Worm (Caenorhabditis elegans) whole organism, L1 larva: ENCODE measurements around the gene pnn-1.

Experiments used
- C16A3.4 ChIP-seq: fragments of 150-350 bp; optimal IDR thresholded peaks from 2 replicates; lab custom pipeline; 2014; ENCODE audit warnings: missing biosample characterization, missing genetic modification characterization
- Y116A8C.19 ChIP-seq: sonication (generic microtip); optimal IDR thresholded peaks from 2 replicates; lab custom pipeline; 2016; ENCODE audit warnings: missing compliant biosample characterization, missing genetic modification characterization, borderline replicate concordance
- aha-1 ChIP-seq: fragments of 150-350 bp; optimal IDR thresholded peaks from 2 replicates; lab custom pipeline; 2014; ENCODE audit warnings: missing biosample characterization, missing genetic modification characterization
- alr-1 ChIP-seq: fragments of 200-800 bp; sonication (Bioruptor generic); optimal IDR thresholded peaks from 2 replicates; lab custom pipeline; 2018; ENCODE audit warnings: borderline replicate concordance, mild to moderate bottlenecking, missing genetic modification characterization, missing compliant biosample characterization
- aly-2 ChIP-seq: fragments of 150-350 bp; optimal IDR thresholded peaks from 2 replicates; lab custom pipeline; 2014; ENCODE audit warnings: missing biosample characterization, missing genetic modification characterization
- blmp-1 ChIP-seq: fragments of 150-350 bp; optimal IDR thresholded peaks from 2 replicates; lab custom pipeline; 2014; ENCODE audit warnings: missing biosample characterization, missing genetic modification characterization
- ceh-82 ChIP-seq, 3 experiments: fragments of 150-350 bp in 1 of 3; sonication (generic microtip) in 2 of 3; optimal IDR thresholded peaks; 2 replicates each; lab custom pipeline; 2014 to 2017; ENCODE audit warnings: missing biosample characterization in 3 of 3, missing genetic modification characterization in 3 of 3
- ceh-90 ChIP-seq: sonication (generic microtip); optimal IDR thresholded peaks from 2 replicates; lab custom pipeline; 2016; ENCODE audit warnings: missing genetic modification characterization, missing compliant biosample characterization
- ces-1 ChIP-seq: fragments of 150-350 bp; optimal IDR thresholded peaks from 2 replicates; lab custom pipeline; 2014; ENCODE audit warnings: missing biosample characterization, missing genetic modification reagents, missing genetic modification characterization
- dpl-1 ChIP-seq, 3 experiments: fragments of 150-350 bp in 2 of 3; sonication (generic microtip) in 1 of 3; optimal IDR thresholded peaks; 2 replicates each; lab custom pipeline; 2014 to 2017; ENCODE audit warnings: missing biosample characterization in 3 of 3, missing genetic modification characterization in 3 of 3, missing genetic modification reagents in 3 of 3
- dsc-1 ChIP-seq: sonication (generic microtip); optimal IDR thresholded peaks from 2 replicates; lab custom pipeline; 2016; ENCODE audit warnings: mild to moderate bottlenecking, missing genetic modification characterization, missing compliant biosample characterization
- egl-27 ChIP-seq, 2 experiments: fragments of 150-350 bp in 1 of 2; sonication (generic microtip); optimal IDR thresholded peaks; 3 replicates each; lab custom pipeline; 2017 to 2018; ENCODE audit warnings: missing biosample characterization in 2 of 2, missing genetic modification characterization in 2 of 2, missing genetic modification reagents in 2 of 2
- fkh-10 ChIP-seq: sonication (generic microtip); optimal IDR thresholded peaks from 2 replicates; lab custom pipeline; 2017; ENCODE audit warnings: missing biosample characterization, missing genetic modification reagents, missing genetic modification characterization
- fkh-8 ChIP-seq: sonication (generic microtip); optimal IDR thresholded peaks from 2 replicates; lab custom pipeline; 2016; ENCODE audit warnings: mild to moderate bottlenecking, missing genetic modification characterization, missing compliant biosample characterization
- grh-1 ChIP-seq: fragments of 200-800 bp; sonication (Bioruptor generic); IDR thresholded peaks from 2 replicates; pipeline ENCODE4 v1.3.6; 2022; ENCODE audit warnings: missing genetic modification reagents, missing genetic modification characterization, missing compliant biosample characterization
- hlh-17 ChIP-seq: fragments of 200-800 bp; sonication (Bioruptor generic); optimal IDR thresholded peaks from 2 replicates; lab custom pipeline; 2018; ENCODE audit warnings: missing genetic modification characterization, mild to moderate bottlenecking, missing compliant biosample characterization, moderate library complexity, borderline replicate concordance
- jun-1 ChIP-seq: fragments of 150-350 bp; optimal IDR thresholded peaks from 2 replicates; lab custom pipeline; 2014; ENCODE audit warnings: missing biosample characterization, missing genetic modification reagents, missing genetic modification characterization
- lin-13 ChIP-seq: fragments of 150-350 bp; optimal IDR thresholded peaks from 2 replicates; lab custom pipeline; 2014; ENCODE audit warnings: missing biosample characterization, missing genetic modification reagents, missing genetic modification characterization
- lin-39 ChIP-seq: fragments of 150-350 bp; optimal IDR thresholded peaks from 2 replicates; lab custom pipeline; 2014; ENCODE audit warnings: missing biosample characterization, missing genetic modification reagents, missing genetic modification characterization
- lsy-2 ChIP-seq, 2 experiments: fragments of 150-350 bp; optimal IDR thresholded peaks; 2 replicates each; lab custom pipeline; 2014; ENCODE audit warnings: missing biosample characterization in 2 of 2, missing genetic modification characterization in 2 of 2
- mab-9 ChIP-seq: fragments of 200-800 bp; sonication (Bioruptor generic); IDR thresholded peaks from 2 replicates; pipeline ENCODE4 v1.3.6; 2022; ENCODE audit warnings: missing genetic modification reagents, missing genetic modification characterization, missing compliant biosample characterization
- mdl-1 ChIP-seq, 2 experiments: fragments of 150-350 bp; optimal IDR thresholded peaks; 2 replicates each; lab custom pipeline; 2014 to 2017; ENCODE audit warnings: missing biosample characterization in 2 of 2, missing genetic modification characterization in 2 of 2, inconsistent platforms in 1 of 2
- mef-2 ChIP-seq: fragments of 150-350 bp; optimal IDR thresholded peaks from 2 replicates; lab custom pipeline; 2014; ENCODE audit warnings: missing biosample characterization, missing genetic modification characterization
- nhr-11 ChIP-seq: fragments of 150-350 bp; optimal IDR thresholded peaks from 2 replicates; lab custom pipeline; 2014; ENCODE audit warnings: missing biosample characterization, missing genetic modification characterization
- nhr-12 ChIP-seq: sonication (generic microtip); optimal IDR thresholded peaks from 2 replicates; lab custom pipeline; 2017; ENCODE audit warnings: missing biosample characterization, missing genetic modification characterization
- nhr-19 ChIP-seq: fragments of 200-800 bp; sonication (Bioruptor generic); conservative IDR thresholded peaks from 2 replicates; pipeline ENCODE4 v1.3.6; 2022; ENCODE audit warnings: missing genetic modification characterization, missing compliant biosample characterization
- nhr-77 ChIP-seq: fragments of 150-350 bp; optimal IDR thresholded peaks from 2 replicates; lab custom pipeline; 2014; ENCODE audit warnings: missing biosample characterization, missing genetic modification characterization
- nhr-85 ChIP-seq: sonication (generic microtip); peaks from one replicate; lab custom pipeline; 2016; ENCODE audit warnings: missing genetic modification characterization, inconsistent platforms, missing compliant biosample characterization
- pag-3 ChIP-seq: sonication (generic microtip); optimal IDR thresholded peaks from 2 replicates; lab custom pipeline; 2017; ENCODE audit warnings: missing genetic modification characterization, mild to moderate bottlenecking, missing compliant biosample characterization, antibody characterized with exemption, borderline replicate concordance; ENCODE audit not compliant: insufficient read depth
- pax-3 ChIP-seq: fragments of 200-800 bp; sonication (Bioruptor generic); optimal IDR thresholded peaks from 2 replicates; lab custom pipeline; 2018; ENCODE audit warnings: mild to moderate bottlenecking, missing genetic modification characterization, moderate library complexity, missing compliant biosample characterization
- tbx-2 ChIP-seq: sonication (generic microtip); optimal IDR thresholded peaks from 2 replicates; lab custom pipeline; 2016; ENCODE audit warnings: missing genetic modification characterization, missing compliant biosample characterization
- tlp-1 ChIP-seq: fragments of 150-350 bp; optimal IDR thresholded peaks from 2 replicates; lab custom pipeline; 2014; ENCODE audit warnings: missing biosample characterization, missing genetic modification characterization
- unc-30 ChIP-seq: sonication (generic microtip); optimal IDR thresholded peaks from 2 replicates; lab custom pipeline; 2017; ENCODE audit warnings: missing biosample characterization, missing genetic modification characterization
- unc-62 ChIP-seq: fragments of 150-350 bp; optimal IDR thresholded peaks from 2 replicates; lab custom pipeline; 2014; ENCODE audit warnings: missing biosample characterization, missing genetic modification reagents, missing genetic modification characterization
- unc-86 ChIP-seq: sonication (generic microtip); optimal IDR thresholded peaks from 2 replicates; lab custom pipeline; 2016; ENCODE audit warnings: missing genetic modification characterization, missing compliant biosample characterization
- unc-98 ChIP-seq: fragments of 200-800 bp; sonication (Bioruptor generic); IDR thresholded peaks from 2 replicates; pipeline ENCODE4 v1.3.6; 2022; ENCODE audit warnings: missing genetic modification characterization, missing compliant biosample characterization
- vab-15 ChIP-seq: sonication (generic microtip); optimal IDR thresholded peaks from 2 replicates; lab custom pipeline; 2017; ENCODE audit warnings: missing genotype, mild to moderate bottlenecking, missing genetic modification characterization, missing compliant biosample characterization
- zag-1 ChIP-seq: fragments of 150-350 bp; optimal IDR thresholded peaks from 2 replicates; lab custom pipeline; 2014; ENCODE audit warnings: missing biosample characterization, missing genetic modification characterization
- zip-4 ChIP-seq: fragments of 200-800 bp; sonication (Bioruptor generic); optimal IDR thresholded peaks from 2 replicates; lab custom pipeline; 2018; ENCODE audit warnings: mild to moderate bottlenecking, missing genetic modification characterization, moderate library complexity, missing compliant biosample characterization
- ztf-4 ChIP-seq: fragments of 150-350 bp; optimal IDR thresholded peaks from 2 replicates; lab custom pipeline; 2014; ENCODE audit warnings: missing biosample characterization, missing genetic modification characterization

The pnn-1 gene

ce11 chrV:13003378-13003777 is 32.5 kb downstream of the pnn-1 start (continued):
- no peak for TF ChIP-seq zag-1
- TF ChIP-seq ceh-90 (tag; lab: Kevin White, UChicago), result no peak
- TF ChIP-seq lin-39 (tag; lab: Kevin White, UChicago), result no peak
- TF ChIP-seq tbx-2 (tag; lab: Kevin White, UChicago), result peak; percentile 32
- TF ChIP-seq C16A3.4 (tag; lab: Kevin White, UChicago), result peak; percentile 78
- peak; percentile 43 for TF ChIP-seq lin-13
- peak; percentile 32 for TF ChIP-seq dsc-1 (tag; lab: Kevin White, UChicago)
- TF ChIP-seq lsy-2 (tag; optimal IDR thresholded peaks at IDR 0.05; lab: Kevin White, UChicago), result peak; percentile 47 to 70
- TF ChIP-seq mdl-1 (tag; optimal IDR thresholded peaks at IDR 0.05; lab: Kevin White, UChicago), result peak in 1 of 2 experiments; percentile 74
- TF ChIP-seq nhr-85 (tag; lab: Kevin White, UChicago), result peak; percentile 74
- peak in 1 of 2 experiments; percentile 42 for TF ChIP-seq egl-27 (tag; optimal IDR thresholded peaks at IDR 0.05; lab: Kevin White, UChicago)
- no peak for TF ChIP-seq hlh-17 (GFP tag; lab: Kevin White, UChicago)
- no peak for TF ChIP-seq pag-3 (tag; lab: Kevin White, UChicago)
- TF ChIP-seq dpl-1 (GFP tag; optimal IDR thresholded peaks at IDR 0.05; lab: Kevin White, UChicago), result peak in 2 of 3 experiments; percentile 47 to 67
- TF ChIP-seq mef-2 (tag; lab: Kevin White, UChicago), result no peak
- peak; percentile 41 for TF ChIP-seq vab-15 (tag; lab: Kevin White, UChicago)
- TF ChIP-seq unc-86 (tag; lab: Kevin White, UChicago), result peak; percentile 1
- peak; percentile 71 for TF ChIP-seq pax-3 (tag; lab: Kevin White, UChicago)

ce11 chrV:13004374-13004773 is 33.5 kb downstream of the pnn-1 start:
- no peak for TF ChIP-seq dsc-1 (tag; lab: Kevin White, UChicago)
- no peak for TF ChIP-seq vab-15 (tag; lab: Kevin White, UChicago)
- TF ChIP-seq lin-39 (tag; lab: Kevin White, UChicago), result no peak
- no peak for TF ChIP-seq nhr-12 (tag; lab: Kevin White, UChicago)
- no peak for TF ChIP-seq ztf-4 (tag; lab: Kevin White, UChicago)
- TF ChIP-seq tlp-1 (tag; lab: Kevin White, UChicago), result no peak
- no peak for TF ChIP-seq nhr-85 (tag; lab: Kevin White, UChicago)
- no peak for TF ChIP-seq zip-4 (GFP tag; lab: Kevin White, UChicago)
- TF ChIP-seq aly-2, result no peak
- no peak for TF ChIP-seq unc-98 (GFP tag; lab: Robert Waterston, UW)
- no peak for TF ChIP-seq unc-62 (GFP tag; lab: Kevin White, UChicago)
- TF ChIP-seq nhr-77, result no peak
- no peak for TF ChIP-seq nhr-11 (tag; lab: Kevin White, UChicago)
- no peak for TF ChIP-seq pag-3 (tag; lab: Kevin White, UChicago)
- TF ChIP-seq lin-13, result no peak
- no peak for TF ChIP-seq mab-9 (GFP tag; lab: Robert Waterston, UW)
- no peak for TF ChIP-seq aha-1 (tag; lab: Kevin White, UChicago)

- no peak for TF ChIP-seq alr-1
- no peak for TF ChIP-seq fkh-8 (tag; lab: Kevin White, UChicago)
- TF ChIP-seq jun-1 (tag; lab: Kevin White, UChicago), result no peak
- no peak for TF ChIP-seq dsc-1 (tag; lab: Kevin White, UChicago)
- no peak for TF ChIP-seq ceh-82 (tag; optimal IDR thresholded peaks at IDR 0.05; lab: Kevin White, UChicago)
- TF ChIP-seq vab-15 (tag; lab: Kevin White, UChicago), result no peak
- TF ChIP-seq fkh-10 (GFP tag; lab: Kevin White, UChicago), result no peak
- TF ChIP-seq Y116A8C.19 (tag; lab: Kevin White, UChicago), result no peak
- no peak for TF ChIP-seq ces-1
- TF ChIP-seq grh-1 (GFP tag; lab: Robert Waterston, UW), result no peak
- no peak for TF ChIP-seq blmp-1 (tag; lab: Kevin White, UChicago)
- TF ChIP-seq mef-2 (tag; lab: Kevin White, UChicago), result no peak
- no peak for TF ChIP-seq nhr-19
- TF ChIP-seq dpl-1 (GFP tag; optimal IDR thresholded peaks at IDR 0.05; lab: Kevin White, UChicago), result no peak
- no peak for TF ChIP-seq unc-30 (tag; lab: Kevin White, UChicago)
- TF ChIP-seq, all 84 proteins: peak for 0
Observed at ce11 chrV:13006754-13007153, 35.8 kb downstream of the pnn-1 start.
